Worm (Caenorhabditis elegans) whole organism, mixed stage, embryonic: ENCODE data around the gene B0228.6.

Experiments used
- M03D4.4 ChIP-seq: sonication (generic microtip); optimal IDR thresholded peaks from 2 replicates; lab custom pipeline; 2017; ENCODE audit warnings: mild to moderate bottlenecking, missing genetic modification characterization, missing compliant biosample characterization
- blmp-1 ChIP-seq: fragments of 150-350 bp; optimal IDR thresholded peaks from 2 replicates; lab custom pipeline; 2014; ENCODE audit warnings: missing biosample characterization, missing genetic modification characterization
- ceh-39 ChIP-seq: fragments of 150-350 bp; optimal IDR thresholded peaks from 2 replicates; lab custom pipeline; 2014; ENCODE audit warnings: missing biosample characterization, missing genetic modification characterization
- ceh-43 ChIP-seq: fragments of 200-800 bp; sonication (Bioruptor generic); optimal IDR thresholded peaks from 2 replicates; lab custom pipeline; 2018; ENCODE audit warnings: mild to moderate bottlenecking, missing genetic modification characterization, moderate library complexity, missing compliant biosample characterization
- ceh-83 ChIP-seq: fragments of 200-800 bp; sonication (Bioruptor generic); optimal IDR thresholded peaks from 2 replicates; lab custom pipeline; 2018; ENCODE audit warnings: mild to moderate bottlenecking, missing genetic modification characterization, missing compliant biosample characterization
- ces-1 ChIP-seq: fragments of 150-350 bp; optimal IDR thresholded peaks from 2 replicates; lab custom pipeline; 2014; ENCODE audit warnings: missing biosample characterization, missing genetic modification reagents, missing genetic modification characterization
- cnd-1 ChIP-seq: fragments of 200-800 bp; sonication (Bioruptor generic); optimal IDR thresholded peaks from 2 replicates; lab custom pipeline; 2018; ENCODE audit warnings: mild to moderate bottlenecking, missing genetic modification characterization, missing compliant biosample characterization
- elt-1 ChIP-seq: sonication (generic microtip); optimal IDR thresholded peaks from 2 replicates; lab custom pipeline; 2017; ENCODE audit warnings: missing genetic modification characterization, mild to moderate bottlenecking, missing compliant biosample characterization, antibody characterized with exemption, moderate library complexity, borderline replicate concordance; ENCODE audit not compliant: insufficient read depth
- elt-3 ChIP-seq: fragments of 150-350 bp; optimal IDR thresholded peaks from 2 replicates; lab custom pipeline; 2014; ENCODE audit warnings: missing biosample characterization, missing genetic modification characterization
- flh-1 ChIP-seq: fragments of 200-800 bp; sonication (Bioruptor generic); optimal IDR thresholded peaks from 2 replicates; lab custom pipeline; 2018; ENCODE audit warnings: mild to moderate bottlenecking, missing genetic modification characterization, moderate library complexity, missing compliant biosample characterization
- ham-2 ChIP-seq: fragments of 200-800 bp; sonication (Bioruptor generic); optimal IDR thresholded peaks from 2 replicates; lab custom pipeline; 2018; ENCODE audit warnings: mild to moderate bottlenecking, missing genetic modification characterization, missing compliant biosample characterization
- hlh-1 ChIP-seq: fragments of 150-350 bp; optimal IDR thresholded peaks from 2 replicates; lab custom pipeline; 2014; ENCODE audit warnings: missing biosample characterization, missing genetic modification reagents, missing genetic modification characterization
- lin-13 ChIP-seq: fragments of 150-350 bp; optimal IDR thresholded peaks from 2 replicates; lab custom pipeline; 2014; ENCODE audit warnings: missing biosample characterization, missing genetic modification characterization
- lsy-2 ChIP-seq: fragments of 150-350 bp; optimal IDR thresholded peaks from 2 replicates; lab custom pipeline; 2014; ENCODE audit warnings: missing biosample characterization, missing genetic modification characterization
- mab-5 ChIP-seq: fragments of 150-350 bp; optimal IDR thresholded peaks from 2 replicates; lab custom pipeline; 2014; ENCODE audit warnings: missing biosample characterization, missing genetic modification characterization
- mep-1 ChIP-seq: fragments of 150-350 bp; optimal IDR thresholded peaks from 2 replicates; lab custom pipeline; 2017; ENCODE audit warnings: missing biosample characterization, missing genetic modification reagents, missing genetic modification characterization, inconsistent platforms
- mls-2 ChIP-seq: sonication (generic microtip); optimal IDR thresholded peaks from 2 replicates; lab custom pipeline; 2016; ENCODE audit warnings: mild to moderate bottlenecking, missing genetic modification characterization, moderate library complexity, missing compliant biosample characterization
- nhr-2 ChIP-seq: fragments of 150-350 bp; optimal IDR thresholded peaks from 2 replicates; lab custom pipeline; 2014; ENCODE audit warnings: missing biosample characterization, missing genetic modification characterization
- nhr-237 ChIP-seq: fragments of 150-350 bp; optimal IDR thresholded peaks from 2 replicates; lab custom pipeline; 2014; ENCODE audit warnings: missing biosample characterization, missing genetic modification characterization
- nhr-76 ChIP-seq: sonication (generic microtip); optimal IDR thresholded peaks from 2 replicates; lab custom pipeline; 2017; ENCODE audit warnings: missing biosample characterization, missing genetic modification characterization
- pha-4 ChIP-seq: fragments of 150-350 bp; optimal IDR thresholded peaks from 2 replicates; lab custom pipeline; 2018; ENCODE audit warnings: missing biosample characterization, missing genetic modification reagents, missing genetic modification characterization
- sem-2 ChIP-seq: fragments of 200-800 bp; sonication (Bioruptor generic); optimal IDR thresholded peaks from 2 replicates; lab custom pipeline; 2018; ENCODE audit warnings: mild to moderate bottlenecking, missing genetic modification characterization, missing compliant biosample characterization
- snpc-4 ChIP-seq: fragments of 150-350 bp; optimal IDR thresholded peaks from 2 replicates; lab custom pipeline; 2014; ENCODE audit warnings: missing biosample characterization, missing genetic modification characterization
- tbx-8 ChIP-seq: fragments of 200-800 bp; sonication (Bioruptor generic); optimal IDR thresholded peaks from 2 replicates; lab custom pipeline; 2018; ENCODE audit warnings: mild to moderate bottlenecking, missing genetic modification characterization, moderate library complexity, missing compliant biosample characterization
- unc-120 ChIP-seq: sonication (generic microtip); optimal IDR thresholded peaks from 2 replicates; lab custom pipeline; 2017; ENCODE audit warnings: missing genetic modification characterization, missing compliant biosample characterization; ENCODE audit not compliant: poor library complexity, severe bottlenecking
- unc-62 ChIP-seq: fragments of 150-350 bp; optimal IDR thresholded peaks from 2 replicates; lab custom pipeline; 2014; ENCODE audit warnings: missing biosample characterization, missing genetic modification reagents, missing genetic modification characterization
- zip-8 ChIP-seq: fragments of 150-350 bp; optimal IDR thresholded peaks from 2 replicates; lab custom pipeline; 2014; ENCODE audit warnings: missing biosample characterization, missing genetic modification characterization

Gene B0228.6

ce11 chrII:7753500-7753899, 1.5 kb downstream of the B0228.6 start, which contains the start of gene trx-1:
Gene trx-1, minus strand, starts transcription at chrII:7753600.
- TF ChIP-seq cnd-1 (tag; lab: Kevin White, UChicago) (no peak), tbx-8 (GFP tag; lab: Kevin White, UChicago) (no peak), mep-1 (no peak), unc-120 (no peak), zip-8 (tag; lab: Kevin White, UChicago) (no peak), ham-2 (GFP tag; lab: Kevin White, UChicago) (no peak), nhr-76 (tag; lab: Kevin White, UChicago) (no peak)
- TF ChIP-seq, all 35 proteins: peak for 0

ce11 chrII:7736725-7737124, 18.2 kb downstream of the B0228.6 start:
- TF ChIP-seq blmp-1 (no peak), snpc-4 (tag; lab: Kevin White, UChicago) (no peak), cnd-1 (tag; lab: Kevin White, UChicago) (no peak), ces-1 (GFP tag; lab: Kevin White, UChicago) (no peak), lin-13 (tag; lab: Kevin White, UChicago) (no peak), mab-5 (tag; lab: Kevin White, UChicago) (no peak), pha-4 (tag; lab: Kevin White, UChicago) (no peak), zip-8 (tag; lab: Kevin White, UChicago) (no peak), ceh-39 (tag; lab: Kevin White, UChicago) (no peak), lsy-2 (no peak), sem-2 (GFP tag; lab: Kevin White, UChicago) (no peak), ceh-43 (GFP tag; lab: Kevin White, UChicago) (no peak)
- TF ChIP-seq, all 35 proteins: peak for 0

DNA sequence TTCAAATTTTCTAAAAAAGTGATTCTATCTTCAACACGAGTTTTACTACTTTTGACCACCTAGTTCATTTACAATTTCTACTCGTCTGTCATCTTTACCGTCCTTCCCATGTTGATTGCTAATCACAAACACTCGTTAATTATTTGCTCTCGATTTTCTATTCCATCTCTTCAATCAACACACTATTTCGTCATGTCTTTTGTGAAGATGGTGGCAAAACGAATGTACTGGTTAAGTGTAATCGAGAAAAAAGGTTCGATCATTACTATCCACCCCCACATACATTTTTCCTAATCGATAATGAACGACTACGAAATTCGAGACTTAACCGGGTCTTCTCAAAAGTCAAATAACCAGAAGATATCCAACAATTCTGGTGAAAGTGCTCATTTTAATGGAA, 30.4 kb downstream of the B0228.6 start, which contains the start of gene cpna-2:
Gene cpna-2, plus strand, starts transcription at position 301 of the 400 bp plus-strand sequence.
- TF ChIP-seq sem-2 (GFP tag; lab: Kevin White, UChicago) (no peak), ceh-43 (GFP tag; lab: Kevin White, UChicago) (no peak), nhr-2 (tag; lab: Kevin White, UChicago) (no peak), ces-1 (GFP tag; lab: Kevin White, UChicago) (no peak), mls-2 (tag; lab: Kevin White, UChicago) (no peak), M03D4.4 (tag; lab: Kevin White, UChicago) (no peak), mab-5 (tag; lab: Kevin White, UChicago) (no peak), elt-1 (tag; lab: Kevin White, UChicago) (no peak), flh-1 (GFP tag; lab: Kevin White, UChicago) (no peak)

ce11 chrII:7722784-7723183, 32.2 kb downstream of the B0228.6 start:
- TF ChIP-seq elt-3 (tag; lab: Kevin White, UChicago) (no peak), mep-1 (no peak), ham-2 (GFP tag; lab: Kevin White, UChicago) (no peak), hlh-1 (tag; lab: Kevin White, UChicago) (peak; percentile 90), unc-62 (GFP tag; lab: Kevin White, UChicago) (peak; percentile 49), tbx-8 (GFP tag; lab: Kevin White, UChicago) (no peak), nhr-237 (tag; lab: Kevin White, UChicago) (no peak), blmp-1 (no peak), M03D4.4 (tag; lab: Kevin White, UChicago) (no peak), mab-5 (tag; lab: Kevin White, UChicago) (no peak), mls-2 (tag; lab: Kevin White, UChicago) (no peak), cnd-1 (tag; lab: Kevin White, UChicago) (no peak), unc-120 (peak; percentile 81), ceh-83 (GFP tag; lab: Kevin White, UChicago) (no peak), snpc-4 (tag; lab: Kevin White, UChicago) (no peak)

- TF ChIP-seq unc-120 (peak; percentile 0), flh-1 (GFP tag; lab: Kevin White, UChicago) (no peak), hlh-1 (tag; lab: Kevin White, UChicago) (peak; percentile 24), pha-4 (tag; lab: Kevin White, UChicago) (no peak), unc-62 (GFP tag; lab: Kevin White, UChicago) (peak; percentile 41)
Measured at ce11 chrII:7720479-7720878, 34.5 kb downstream of the B0228.6 start.

ce11 chrII:7719039-7719438, 35.9 kb downstream of the B0228.6 start:
- peak; percentile 84 for TF ChIP-seq ces-1 (GFP tag; lab: Kevin White, UChicago)
- no peak for TF ChIP-seq ceh-83 (GFP tag; lab: Kevin White, UChicago)
- TF ChIP-seq unc-120, result no peak
- no peak for TF ChIP-seq nhr-237 (tag; lab: Kevin White, UChicago)
